Worm (Caenorhabditis elegans) whole organism, late embryonic: ENCODE measurements around the gene lgc-40.

ENCODE experiments used
- K02D7.2 ChIP-seq: sonication (generic microtip); optimal IDR thresholded peaks from 2 replicates; lab custom pipeline; 2017; ENCODE audit warnings: mild to moderate bottlenecking, missing genetic modification characterization, missing compliant biosample characterization
- ama-1 ChIP-seq: fragments of 150-350 bp; optimal IDR thresholded peaks from 2 replicates; lab custom pipeline; 2014
- ceh-24 ChIP-seq: sonication (generic microtip); optimal IDR thresholded peaks from 2 replicates; lab custom pipeline; 2016; ENCODE audit warnings: mild to moderate bottlenecking, missing genetic modification characterization, missing compliant biosample characterization
- ceh-30 ChIP-seq: fragments of 150-350 bp; optimal IDR thresholded peaks from 2 replicates; lab custom pipeline; 2014; ENCODE audit warnings: missing biosample characterization, missing genetic modification characterization
- ceh-48 ChIP-seq: sonication (generic microtip); optimal IDR thresholded peaks from 2 replicates; lab custom pipeline; 2016; ENCODE audit warnings: missing genetic modification characterization, inconsistent platforms, missing compliant biosample characterization
- ceh-9 ChIP-seq: sonication (generic microtip); optimal IDR thresholded peaks from 2 replicates; lab custom pipeline; 2016; ENCODE audit warnings: mild to moderate bottlenecking, missing genetic modification characterization, inconsistent platforms, missing compliant biosample characterization
- che-1 ChIP-seq: sonication (generic microtip); optimal IDR thresholded peaks from 2 replicates; lab custom pipeline; 2016; ENCODE audit warnings: mild to moderate bottlenecking, missing genetic modification characterization, missing compliant biosample characterization
- dmd-4 ChIP-seq: sonication (generic microtip); optimal IDR thresholded peaks from 2 replicates; lab custom pipeline; 2016; ENCODE audit warnings: borderline replicate concordance, missing genetic modification characterization, missing compliant biosample characterization
- elt-4 ChIP-seq: sonication (generic microtip); optimal IDR thresholded peaks from 2 replicates; lab custom pipeline; 2016; ENCODE audit warnings: missing genetic modification characterization, missing compliant biosample characterization
- fkh-10 ChIP-seq: fragments of 150-350 bp; optimal IDR thresholded peaks from 2 replicates; lab custom pipeline; 2014; ENCODE audit warnings: missing biosample characterization, missing genetic modification reagents, missing genetic modification characterization
- hlh-15 ChIP-seq: sonication (generic microtip); optimal IDR thresholded peaks from 2 replicates; lab custom pipeline; 2016; ENCODE audit warnings: missing genetic modification characterization, missing compliant biosample characterization
- nhr-11 ChIP-seq: fragments of 150-350 bp; optimal IDR thresholded peaks from 2 replicates; lab custom pipeline; 2014; ENCODE audit warnings: missing biosample characterization, missing genetic modification characterization
- pax-1 ChIP-seq: fragments of 150-350 bp; optimal IDR thresholded peaks from 2 replicates; lab custom pipeline; 2014; ENCODE audit warnings: missing biosample characterization, missing genetic modification characterization
- sox-2 ChIP-seq: fragments of 200-800 bp; sonication (Bioruptor generic); IDR thresholded peaks from 2 replicates; pipeline ENCODE4 v1.3.6; 2022; ENCODE audit warnings: missing genetic modification reagents, missing genetic modification characterization, missing compliant biosample characterization

DNA sequence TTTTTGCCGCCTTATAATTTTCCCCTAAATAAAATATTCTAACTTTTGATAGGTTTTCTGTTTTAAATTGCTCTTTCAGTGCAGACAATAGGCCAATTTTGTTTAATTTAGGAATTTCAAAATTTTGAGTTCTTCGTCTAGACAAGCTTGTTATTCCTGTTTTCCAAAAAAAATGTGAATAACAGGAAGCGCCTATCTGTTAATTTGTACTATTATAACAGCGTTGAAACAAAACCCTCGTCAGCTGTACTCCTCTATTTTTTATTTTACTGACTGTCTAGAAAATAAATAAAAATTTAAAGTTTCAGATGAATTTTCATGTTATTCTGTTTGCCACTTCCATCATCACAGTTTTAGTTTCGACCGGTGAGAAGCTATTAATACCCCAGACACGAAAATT is 21.4 kb downstream of the lgc-40 start, which contains the start of gene F47G3.4:
- TF ChIP-seq che-1 (tag; lab: Kevin White, UChicago) (no peak), ama-1 (lab: Kevin White, UChicago) (no peak), K02D7.2 (no peak), sox-2 (GFP tag; lab: Robert Waterston, UW) (no peak), hlh-15 (tag; lab: Kevin White, UChicago) (no peak), dmd-4 (tag; lab: Kevin White, UChicago) (no peak), ceh-24 (tag; lab: Kevin White, UChicago) (no peak), ceh-48 (no peak), fkh-10 (GFP tag; lab: Kevin White, UChicago) (no peak), ceh-9 (tag; lab: Kevin White, UChicago) (no peak), nhr-11 (tag; lab: Kevin White, UChicago) (no peak), ceh-30 (tag; lab: Kevin White, UChicago) (no peak), pax-1 (tag; lab: Kevin White, UChicago) (no peak), elt-4 (no peak)
